Worm (Caenorhabditis elegans) whole organism, early embryonic: ENCODE results near the gene nhr-268.

Experiments used
- B0310.2 ChIP-seq: sonication (generic microtip); optimal IDR thresholded peaks from 2 replicates; lab custom pipeline; 2016; ENCODE audit warnings: mild to moderate bottlenecking, missing genetic modification characterization, missing compliant biosample characterization
- F13C5.2 ChIP-seq: sonication (generic microtip); optimal IDR thresholded peaks from 2 replicates; lab custom pipeline; 2017; ENCODE audit warnings: mild to moderate bottlenecking, missing genetic modification characterization, inconsistent platforms, missing compliant biosample characterization
- aly-1 ChIP-seq: sonication (generic microtip); optimal IDR thresholded peaks from 2 replicates; lab custom pipeline; 2016; ENCODE audit warnings: missing genetic modification characterization, missing compliant biosample characterization
- ama-1 ChIP-seq: fragments of 150-350 bp; optimal IDR thresholded peaks from 2 replicates; lab custom pipeline; 2014
- ceh-13 ChIP-seq: fragments of 200-800 bp; sonication (Bioruptor generic); optimal IDR thresholded peaks from 2 replicates; lab custom pipeline; 2018; ENCODE audit warnings: mild to moderate bottlenecking, missing genetic modification characterization, missing compliant biosample characterization
- ceh-36 ChIP-seq: sonication (generic microtip); optimal IDR thresholded peaks from 2 replicates; lab custom pipeline; 2016; ENCODE audit warnings: missing genetic modification characterization, inconsistent platforms, missing compliant biosample characterization
- ets-7 ChIP-seq: sonication (generic microtip); optimal IDR thresholded peaks from 2 replicates; lab custom pipeline; 2016; ENCODE audit warnings: missing genotype, missing genetic modification characterization, missing compliant biosample characterization
- flt-1 ChIP-seq: fragments of 200-800 bp; sonication (Bioruptor generic); IDR thresholded peaks from 2 replicates; pipeline ENCODE4 v1.3.6; 2022; ENCODE audit warnings: missing genetic modification characterization, missing compliant biosample characterization
- hmbx-1 ChIP-seq: sonication (generic microtip); optimal IDR thresholded peaks from 2 replicates; lab custom pipeline; 2016; ENCODE audit warnings: mild to moderate bottlenecking, missing genetic modification characterization, missing compliant biosample characterization
- hmg-4 ChIP-seq: fragments of 200-800 bp; sonication (Bioruptor generic); optimal IDR thresholded peaks from 2 replicates; lab custom pipeline; 2018; ENCODE audit warnings: mild to moderate bottlenecking, missing genetic modification characterization, missing compliant biosample characterization
- hnd-1 ChIP-seq: sonication (generic microtip); optimal IDR thresholded peaks from 2 replicates; lab custom pipeline; 2016; ENCODE audit warnings: missing genetic modification characterization, missing compliant biosample characterization
- pes-1 ChIP-seq: fragments of 200-800 bp; sonication (Bioruptor generic); IDR thresholded peaks from 2 replicates; pipeline ENCODE4 v1.3.6; 2022; ENCODE audit warnings: missing genetic modification reagents, missing genetic modification characterization, missing compliant biosample characterization
- scrt-1 ChIP-seq: fragments of 200-800 bp; sonication (Bioruptor generic); IDR thresholded peaks from 2 replicates; pipeline ENCODE4 v1.3.6; 2022; ENCODE audit warnings: missing genetic modification characterization, missing compliant biosample characterization
- sea-1 ChIP-seq: fragments of 200-800 bp; sonication (Bioruptor generic); conservative IDR thresholded peaks from 2 replicates; pipeline ENCODE4 v1.3.6; 2022; ENCODE audit warnings: missing genetic modification characterization, missing compliant biosample characterization
- tbx-11 ChIP-seq: fragments of 200-800 bp; sonication (Bioruptor generic); IDR thresholded peaks from 2 replicates; pipeline ENCODE4 v1.3.6; 2022; ENCODE audit warnings: missing genetic modification characterization, missing compliant biosample characterization
- tbx-37 ChIP-seq: fragments of 200-800 bp; sonication (Bioruptor generic); conservative IDR thresholded peaks from 2 replicates; pipeline ENCODE4 v1.3.6; 2022; ENCODE audit warnings: missing genetic modification reagents, missing genetic modification characterization, missing compliant biosample characterization
- tra-4 ChIP-seq: sonication (generic microtip); optimal IDR thresholded peaks from 2 replicates; lab custom pipeline; 2017; ENCODE audit warnings: missing genetic modification characterization, missing compliant biosample characterization

nhr-268 gene

DNA sequence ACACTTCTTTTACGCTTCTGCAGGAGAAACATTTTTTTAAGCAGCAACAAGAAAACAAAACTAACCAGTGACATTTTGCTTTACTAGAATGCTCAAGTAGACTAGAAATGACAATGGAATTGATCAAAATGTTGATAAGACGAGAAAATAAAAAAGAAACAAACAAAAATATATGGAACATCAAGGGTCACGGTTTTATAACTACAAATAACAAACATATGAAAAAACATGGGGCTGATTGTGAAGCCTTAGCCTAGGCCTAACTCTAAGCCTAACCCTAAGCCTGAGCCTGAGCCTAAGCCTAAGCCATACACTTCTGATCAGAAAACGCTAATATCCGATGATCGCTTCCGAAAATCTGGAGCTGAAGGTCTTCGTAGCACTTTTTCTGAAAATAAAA is 40.4 kb downstream of the nhr-268 start, which contains the start of gene Y6E2A.10:
Gene Y6E2A.10, minus strand, starts transcription at position 101 of the 400 bp plus-strand sequence.
- TF ChIP-seq scrt-1 (GFP tag; lab: Robert Waterston, UW) (no peak), ceh-13 (no peak), hmg-4 (no peak), pes-1 (GFP tag; lab: Robert Waterston, UW) (no peak), B0310.2 (tag; lab: Kevin White, UChicago) (no peak), ama-1 (lab: Kevin White, UChicago) (no peak), aly-1 (tag; lab: Kevin White, UChicago) (no peak), F13C5.2 (tag; lab: Kevin White, UChicago) (no peak), sea-1 (GFP tag; lab: Robert Waterston, UW) (no peak), tra-4 (tag; lab: Kevin White, UChicago) (no peak), tbx-11 (GFP tag; lab: Robert Waterston, UW) (no peak), hmbx-1 (no peak), hnd-1 (tag; lab: Kevin White, UChicago) (no peak), flt-1 (GFP tag; lab: Robert Waterston, UW) (no peak), tbx-37 (GFP tag; lab: Robert Waterston, UW) (no peak), ets-7 (no peak), ceh-36 (no peak)

DNA sequence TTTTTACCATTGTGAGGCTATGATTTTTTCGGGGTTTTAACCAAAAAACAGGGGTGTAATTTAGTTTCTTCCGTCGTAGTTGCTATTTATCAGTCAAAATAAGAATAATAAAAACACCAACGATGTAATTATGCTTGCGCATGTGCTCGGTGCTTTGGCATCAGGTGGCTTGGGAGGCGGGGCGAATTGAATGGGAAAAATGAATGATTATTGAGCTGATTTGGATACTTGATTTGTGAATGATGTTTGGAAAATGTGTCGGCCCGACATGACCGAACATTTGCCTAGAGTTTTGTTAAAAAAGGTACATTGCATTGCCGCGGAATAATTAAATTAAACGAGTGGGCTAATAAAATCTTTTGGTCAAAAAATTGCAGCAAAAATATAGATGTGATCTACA is 42.2 kb downstream of the nhr-268 start, which contains the start of gene str-38:
Gene str-38, minus strand, starts transcription at position 101 of the 400 bp plus-strand sequence.
- TF ChIP-seq aly-1 (tag; lab: Kevin White, UChicago): no peak
- no peak for TF ChIP-seq ceh-13
- no peak for TF ChIP-seq ama-1 (lab: Kevin White, UChicago)
- no peak for TF ChIP-seq scrt-1 (GFP tag; lab: Robert Waterston, UW)

- no peak for TF ChIP-seq ceh-36
- TF ChIP-seq tbx-11 (GFP tag; lab: Robert Waterston, UW): no peak
- TF ChIP-seq hnd-1 (tag; lab: Kevin White, UChicago): no peak
- TF ChIP-seq B0310.2 (tag; lab: Kevin White, UChicago): no peak
- TF ChIP-seq hmbx-1: no peak
- no peak for TF ChIP-seq tra-4 (tag; lab: Kevin White, UChicago)
Measured at ce11 chrV:15733020-15733419, 43.0 kb downstream of the nhr-268 start.

DNA sequence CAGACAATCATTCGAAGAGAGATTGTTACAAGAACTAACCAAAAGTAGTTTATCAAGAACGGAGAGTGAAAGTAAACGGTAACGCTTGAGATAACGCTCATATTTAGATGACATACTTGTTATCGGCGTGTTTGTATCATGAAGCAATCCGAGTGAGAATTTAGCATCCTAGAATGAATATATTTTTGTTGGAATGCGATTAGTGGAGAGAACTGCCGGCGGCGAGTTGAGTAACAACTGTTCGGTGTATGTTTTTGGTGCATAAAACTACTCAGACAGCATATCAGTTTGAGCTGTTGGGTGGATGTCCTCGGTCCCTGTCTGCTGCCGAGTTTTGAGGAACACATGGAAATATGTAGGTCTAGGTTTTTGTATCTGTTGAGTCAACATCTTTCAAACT is 43.5 kb downstream of the nhr-268 start, which contains the start of gene T23D5.3:
Gene T23D5.3, minus strand, starts transcription at position 101 of the 400 bp plus-strand sequence.
- no peak for TF ChIP-seq B0310.2 (tag; lab: Kevin White, UChicago)
- TF ChIP-seq flt-1 (GFP tag; lab: Robert Waterston, UW): no peak
- TF ChIP-seq aly-1 (tag; lab: Kevin White, UChicago): no peak
- no peak for TF ChIP-seq F13C5.2 (tag; lab: Kevin White, UChicago)
- no peak for TF ChIP-seq tbx-11 (GFP tag; lab: Robert Waterston, UW)
- no peak for TF ChIP-seq tra-4 (tag; lab: Kevin White, UChicago)
- no peak for TF ChIP-seq tbx-37 (GFP tag; lab: Robert Waterston, UW)
- TF ChIP-seq hmbx-1: no peak
- no peak for TF ChIP-seq hnd-1 (tag; lab: Kevin White, UChicago)
- TF ChIP-seq hmg-4: no peak
- TF ChIP-seq ceh-13: no peak
- no peak for TF ChIP-seq scrt-1 (GFP tag; lab: Robert Waterston, UW)
- no peak for TF ChIP-seq sea-1 (GFP tag; lab: Robert Waterston, UW)
- no peak for TF ChIP-seq ceh-36
- TF ChIP-seq ama-1 (lab: Kevin White, UChicago): no peak
- TF ChIP-seq ets-7: no peak
- TF ChIP-seq pes-1 (GFP tag; lab: Robert Waterston, UW): no peak

ce11 chrV:15735720-15736119 is 45.7 kb downstream of the nhr-268 start, which contains the start of gene str-27:
str-27 (minus strand) TSS chrV:15735820.
- TF ChIP-seq hmg-4: no peak
